Worm (Caenorhabditis elegans) whole organism, L2 larva: Measurements from ENCODE around the gene srh-20.
A peak's percentile ranks its signal among the peaks of the same experiment; 100 is the strongest.

Experiments
- F13H6.1 ChIP-seq: sonication (generic microtip); optimal IDR thresholded peaks from 2 replicates; lab custom pipeline; 2016; ENCODE audit warnings: missing genetic modification characterization, missing compliant biosample characterization
- R02D3.7 ChIP-seq: fragments of 150-350 bp; optimal IDR thresholded peaks from 2 replicates; lab custom pipeline; 2014; ENCODE audit warnings: missing biosample characterization, missing genetic modification characterization
- alr-1 ChIP-seq: fragments of 150-350 bp; optimal IDR thresholded peaks from 2 replicates; lab custom pipeline; 2014; ENCODE audit warnings: missing biosample characterization, missing genetic modification characterization
- ama-1 ChIP-seq: fragments of 150-350 bp; optimal IDR thresholded peaks from 2 replicates; lab custom pipeline; 2018; ENCODE audit warnings: inconsistent platforms
- ceh-82 ChIP-seq: fragments of 150-350 bp; optimal IDR thresholded peaks from 2 replicates; lab custom pipeline; 2014; ENCODE audit warnings: missing biosample characterization, missing genetic modification characterization
- elt-1 ChIP-seq: fragments of 150-350 bp; optimal IDR thresholded peaks from 2 replicates; lab custom pipeline; 2014; ENCODE audit warnings: missing biosample characterization, missing genetic modification characterization
- elt-3 ChIP-seq: sonication (generic microtip); optimal IDR thresholded peaks from 2 replicates; lab custom pipeline; 2017; ENCODE audit warnings: missing biosample characterization, missing genetic modification characterization
- gmeb-1 ChIP-seq: fragments of 150-350 bp; optimal IDR thresholded peaks from 2 replicates; lab custom pipeline; 2014; ENCODE audit warnings: missing biosample characterization, missing genetic modification characterization
- mdl-1 ChIP-seq, 2 experiments: fragments of 150-350 bp in 1 of 2; sonication (generic microtip) in 1 of 2; optimal IDR thresholded peaks; 2 replicates each; lab custom pipeline; 2017; ENCODE audit warnings: missing biosample characterization in 2 of 2, missing genetic modification characterization in 2 of 2
- nhr-11 ChIP-seq: fragments of 150-350 bp; optimal IDR thresholded peaks from 2 replicates; lab custom pipeline; 2014; ENCODE audit warnings: missing biosample characterization, missing genetic modification characterization
- nhr-21 ChIP-seq: fragments of 150-350 bp; optimal IDR thresholded peaks from 2 replicates; lab custom pipeline; 2014; ENCODE audit warnings: missing biosample characterization, missing genetic modification characterization
- unc-39 ChIP-seq: fragments of 150-350 bp; optimal IDR thresholded peaks from 2 replicates; lab custom pipeline; 2014; ENCODE audit warnings: missing biosample characterization, missing genetic modification characterization
- unc-62 ChIP-seq: fragments of 150-350 bp; optimal IDR thresholded peaks from 2 replicates; lab custom pipeline; 2014; ENCODE audit warnings: missing biosample characterization, missing genetic modification reagents, missing genetic modification characterization
- zag-1 ChIP-seq: fragments of 150-350 bp; optimal IDR thresholded peaks from 2 replicates; lab custom pipeline; 2014; ENCODE audit warnings: missing biosample characterization, missing genetic modification characterization

DNA sequence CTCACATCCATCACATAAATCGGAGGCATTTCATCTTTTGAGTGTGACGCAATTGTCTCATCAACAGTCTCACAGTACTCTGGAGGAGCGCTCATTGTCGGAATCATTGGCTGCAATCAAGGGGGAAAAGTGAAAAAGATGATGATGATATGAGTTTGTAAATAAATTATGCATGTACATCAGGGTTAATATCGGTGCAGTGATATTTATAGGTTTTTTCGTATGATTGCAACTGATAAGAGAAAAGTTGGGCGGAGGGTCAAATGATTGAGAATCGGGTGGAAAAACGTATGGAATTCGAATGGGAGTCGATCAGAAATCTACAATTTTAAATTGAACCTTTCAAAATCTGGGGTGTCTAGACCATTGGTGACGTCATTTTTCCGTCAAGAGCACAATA is 9.8 kb upstream of the srh-20 start, which contains the start of gene H23N18.6:
- TF ChIP-seq elt-3 (no peak), ceh-82 (tag; lab: Kevin White, UChicago) (no peak), gmeb-1 (tag; lab: Kevin White, UChicago) (peak; percentile 24), elt-1 (tag; lab: Kevin White, UChicago) (no peak), F13H6.1 (no peak), R02D3.7 (no peak), ama-1 (lab: Kevin White, UChicago) (no peak), zag-1 (no peak), nhr-21 (tag; lab: Kevin White, UChicago) (no peak), unc-62 (GFP tag; lab: Kevin White, UChicago) (no peak), nhr-11 (tag; lab: Kevin White, UChicago) (no peak), alr-1 (no peak), mdl-1 (tag; optimal IDR thresholded peaks at IDR 0.05; lab: Kevin White, UChicago) (no peak), unc-39 (tag; lab: Kevin White, UChicago) (no peak)
